Fruit fly (Drosophila melanogaster) whole organism, embryonic: ENCODE data around the gene CG17593.

Experiments used
- CG11093 ChIP-seq: fragments of 200-800 bp; sonication (Bioruptor generic); IDR thresholded peaks from 3 replicates; pipeline ENCODE4 v1.3.6; 2022; ENCODE audit warnings: missing biosample characterization, missing genetic modification characterization
- CG12769 ChIP-seq: fragments of 200-800 bp; sonication (Bioruptor generic); optimal IDR thresholded peaks from 2 replicates; lab custom pipeline; 2019; ENCODE audit warnings: missing biosample characterization, mild to moderate bottlenecking, missing genetic modification characterization, moderate library complexity
- CG13123 ChIP-seq: fragments of 200-800 bp; sonication (Bioruptor generic); optimal IDR thresholded peaks from 2 replicates; lab custom pipeline; 2016; ENCODE audit warnings: missing biosample characterization, missing genetic modification characterization
- CG15011 ChIP-seq: fragments of 200-800 bp; sonication (Bioruptor generic); optimal IDR thresholded peaks from 3 replicates; lab custom pipeline; 2018; ENCODE audit warnings: missing biosample characterization, mild to moderate bottlenecking, missing genetic modification characterization
- CG17612 ChIP-seq: fragments of 200-800 bp; sonication (Bioruptor generic); IDR thresholded peaks from 2 replicates; pipeline ENCODE4 v1.3.6; 2022; ENCODE audit warnings: missing biosample characterization, missing genetic modification characterization
- CG18599 ChIP-seq: fragments of 200-800 bp; sonication (Bioruptor generic); optimal IDR thresholded peaks from 3 replicates; lab custom pipeline; 2017; ENCODE audit warnings: missing biosample characterization, missing genetic modification characterization, mild to moderate bottlenecking, moderate library complexity, missing genetic modification reagents
- CG2116 ChIP-seq: fragments of 200-800 bp; sonication (Bioruptor generic); optimal IDR thresholded peaks from 3 replicates; lab custom pipeline; 2018; ENCODE audit warnings: missing biosample characterization, mild to moderate bottlenecking, missing genetic modification characterization
- CG2120 ChIP-seq: fragments of 200-800 bp; sonication (Bioruptor generic); optimal IDR thresholded peaks from 3 replicates; lab custom pipeline; 2016; ENCODE audit warnings: missing biosample characterization, missing genetic modification characterization
- CG2678 ChIP-seq: fragments of 200-800 bp; sonication (Bioruptor generic); optimal IDR thresholded peaks from 3 replicates; lab custom pipeline; 2019; ENCODE audit warnings: missing biosample characterization, mild to moderate bottlenecking, missing genetic modification characterization, moderate library complexity
- CG31224 ChIP-seq: fragments of 200-800 bp; sonication (Bioruptor generic); IDR thresholded peaks from 2 replicates; pipeline ENCODE4 v1.3.6; 2022; ENCODE audit warnings: missing biosample characterization, missing genetic modification characterization
- CG31365 ChIP-seq: fragments of 200-800 bp; sonication (Bioruptor generic); optimal IDR thresholded peaks from 2 replicates; lab custom pipeline; 2018; ENCODE audit warnings: missing biosample characterization, mild to moderate bottlenecking, missing genetic modification characterization
- CG31441 ChIP-seq: fragments of 200-800 bp; sonication (Bioruptor generic); IDR thresholded peaks from 2 replicates; pipeline ENCODE4 v1.3.6; 2022; ENCODE audit warnings: missing biosample characterization, missing genetic modification characterization
- CG42726 ChIP-seq: fragments of 200-800 bp; sonication (Bioruptor generic); IDR thresholded peaks from 2 replicates; pipeline ENCODE4 v1.3.6; 2022; ENCODE audit warnings: missing biosample characterization, missing genetic modification characterization; ENCODE audit not compliant: partially characterized antibody
- CG8089 ChIP-seq: fragments of 200-800 bp; sonication (Bioruptor generic); optimal IDR thresholded peaks from 3 replicates; lab custom pipeline; 2016; ENCODE audit warnings: missing biosample characterization, missing genetic modification characterization
- CG8290 ChIP-seq, 3 experiments: fragments of 200-800 bp; sonication (Bioruptor generic); optimal IDR thresholded peaks; 2 replicates each; lab custom pipeline; 2016 to 2019; ENCODE audit warnings: missing biosample characterization in 3 of 3, missing genetic modification characterization in 3 of 3, mild to moderate bottlenecking in 2 of 3, moderate library complexity in 1 of 3
- CTCF ChIP-seq: fragments of 200-800 bp; sonication (Bioruptor generic); optimal IDR thresholded peaks from 2 replicates; lab custom pipeline; 2017; ENCODE audit warnings: missing biosample characterization, mild to moderate bottlenecking, missing genetic modification characterization, moderate library complexity
- Camta ChIP-seq: fragments of 200-800 bp; sonication (Bioruptor generic); optimal IDR thresholded peaks from 2 replicates; lab custom pipeline; 2016; ENCODE audit warnings: missing biosample characterization, missing genetic modification characterization
- CoRest ChIP-seq: fragments of 200-800 bp; sonication (Bioruptor generic); optimal IDR thresholded peaks from 3 replicates; lab custom pipeline; 2018; ENCODE audit warnings: missing biosample characterization, mild to moderate bottlenecking, missing genetic modification characterization, moderate library complexity
- D19A ChIP-seq: fragments of 200-800 bp; optimal IDR thresholded peaks from 3 replicates; lab custom pipeline; 2019; ENCODE audit warnings: missing biosample characterization, mild to moderate bottlenecking, missing genetic modification characterization, moderate library complexity
- D19B ChIP-seq: fragments of 200-800 bp; sonication (Bioruptor generic); optimal IDR thresholded peaks from 2 replicates; lab custom pipeline; 2017; ENCODE audit warnings: missing biosample characterization, mild to moderate bottlenecking, missing genetic modification characterization
- Dll ChIP-seq: fragments of 200-800 bp; sonication (Bioruptor generic); IDR thresholded peaks from 4 replicates; pipeline ENCODE4 v1.3.6; 2022; ENCODE audit warnings: missing biosample characterization, missing genetic modification characterization; ENCODE audit not compliant: partially characterized antibody
- Dp ChIP-seq: fragments of 200-800 bp; sonication (Bioruptor generic); optimal IDR thresholded peaks from 2 replicates; lab custom pipeline; 2018; ENCODE audit warnings: missing biosample characterization, mild to moderate bottlenecking, missing genetic modification characterization, moderate library complexity
- MBD-R2 ChIP-seq: fragments of 200-800 bp; sonication (Bioruptor generic); IDR thresholded peaks from 2 replicates; pipeline ENCODE4 v1.3.6; 2022; ENCODE audit warnings: missing biosample characterization, missing genetic modification characterization
- NC2β ChIP-seq: fragments of 200-800 bp; sonication (Bioruptor generic); optimal IDR thresholded peaks from 2 replicates; lab custom pipeline; 2016; ENCODE audit warnings: missing biosample characterization, missing genetic modification characterization
- Nf-YA ChIP-seq: fragments of 200-800 bp; sonication (Bioruptor generic); IDR thresholded peaks from 2 replicates; pipeline ENCODE4 v1.3.6; 2022; ENCODE audit warnings: missing biosample characterization, missing genetic modification characterization
- Pdp1 ChIP-seq, 2 experiments: fragments of 200-800 bp; sonication (Bioruptor generic); optimal IDR thresholded peaks; 3 replicates each; lab custom pipeline; 2016; ENCODE audit warnings: missing biosample characterization in 2 of 2, missing genetic modification characterization in 2 of 2, mild to moderate bottlenecking in 1 of 2, moderate library complexity in 1 of 2
- Poxn ChIP-seq: fragments of 200-800 bp; sonication (Bioruptor generic); IDR thresholded peaks from 2 replicates; pipeline ENCODE4 v1.3.6; 2022; ENCODE audit warnings: missing biosample characterization, missing genetic modification characterization
- Side ChIP-seq: fragments of 200-800 bp; sonication (Bioruptor generic); optimal IDR thresholded peaks from 2 replicates; lab custom pipeline; 2016; ENCODE audit warnings: missing biosample characterization, missing genetic modification characterization
- Ssrp ChIP-seq: fragments of 200-800 bp; sonication (Bioruptor generic); optimal IDR thresholded peaks from 2 replicates; lab custom pipeline; 2018; ENCODE audit warnings: missing biosample characterization, mild to moderate bottlenecking, missing genetic modification characterization, moderate library complexity
- ab ChIP-seq: fragments of 200-800 bp; sonication (Bioruptor generic); optimal IDR thresholded peaks from 2 replicates; lab custom pipeline; 2016; ENCODE audit warnings: missing biosample characterization, missing genetic modification characterization
- ac ChIP-seq: fragments of 200-800 bp; sonication (Bioruptor generic); optimal IDR thresholded peaks from 3 replicates; lab custom pipeline; 2017; ENCODE audit warnings: missing biosample characterization, mild to moderate bottlenecking, missing genetic modification characterization
- ash1 ChIP-seq: fragments of 200-800 bp; sonication (Bioruptor generic); optimal IDR thresholded peaks from 2 replicates; lab custom pipeline; 2018; ENCODE audit warnings: missing biosample characterization, mild to moderate bottlenecking, missing genetic modification characterization
- cg ChIP-seq: fragments of 200-800 bp; sonication (Bioruptor generic); optimal IDR thresholded peaks from 3 replicates; lab custom pipeline; 2019; ENCODE audit warnings: missing biosample characterization, mild to moderate bottlenecking, missing genetic modification characterization, moderate library complexity
- chinmo ChIP-seq: fragments of 200-800 bp; sonication (Bioruptor generic); IDR thresholded peaks from 4 replicates; pipeline ENCODE4 v1.3.6; 2022; ENCODE audit warnings: missing biosample characterization, missing genetic modification characterization; ENCODE audit not compliant: partially characterized antibody
- da ChIP-seq: fragments of 200-800 bp; sonication (Bioruptor generic); optimal IDR thresholded peaks from 2 replicates; lab custom pipeline; 2016; ENCODE audit warnings: missing biosample characterization, missing genetic modification characterization
- dpn ChIP-seq, 2 experiments: fragments of 200-800 bp; sonication (Bioruptor generic); optimal IDR thresholded peaks; 3 replicates each; lab custom pipeline; 2016; ENCODE audit warnings: missing biosample characterization in 2 of 2, missing genetic modification characterization in 2 of 2
- dysf ChIP-seq: fragments of 200-800 bp; sonication (Bioruptor generic); IDR thresholded peaks from 3 replicates; pipeline ENCODE4 v1.3.6; 2022; ENCODE audit warnings: missing biosample characterization, missing genetic modification characterization
- ham ChIP-seq: fragments of 200-800 bp; sonication (Bioruptor generic); IDR thresholded peaks from 2 replicates; pipeline ENCODE4 v1.3.6; 2022; ENCODE audit warnings: missing biosample characterization, missing genetic modification characterization
- hb ChIP-seq: fragments of 200-800 bp; sonication (Bioruptor generic); IDR thresholded peaks from 3 replicates; pipeline ENCODE4 v1.3.6; 2022; ENCODE audit warnings: missing biosample characterization, missing genetic modification characterization; ENCODE audit not compliant: partially characterized antibody
- hth ChIP-seq: fragments of >200 bp; optimal IDR thresholded peaks from 2 replicates; lab custom pipeline; 2017; ENCODE audit warnings: inconsistent platforms
- inv ChIP-seq: fragments of 200-800 bp; sonication (Bioruptor generic); IDR thresholded peaks from 2 replicates; pipeline ENCODE4 v1.3.6; 2022; ENCODE audit warnings: missing biosample characterization, missing genetic modification characterization; ENCODE audit not compliant: partially characterized antibody
- kni ChIP-seq: fragments of 200-800 bp; sonication (Bioruptor generic); optimal IDR thresholded peaks from 3 replicates; lab custom pipeline; 2017; ENCODE audit warnings: mild to moderate bottlenecking, missing biosample characterization, missing genetic modification reagents, missing genetic modification characterization
- nerfin-1 ChIP-seq: fragments of 200-800 bp; sonication (Bioruptor generic); optimal IDR thresholded peaks from 3 replicates; lab custom pipeline; 2019; ENCODE audit warnings: missing biosample characterization, mild to moderate bottlenecking, missing genetic modification characterization, moderate library complexity
- pzg ChIP-seq: fragments of 200-800 bp; sonication (Bioruptor generic); optimal IDR thresholded peaks from 3 replicates; lab custom pipeline; 2018; ENCODE audit warnings: missing biosample characterization, mild to moderate bottlenecking, missing genetic modification characterization, moderate library complexity
- salm ChIP-seq: fragments of 200-800 bp; sonication (Bioruptor generic); optimal IDR thresholded peaks from 2 replicates; lab custom pipeline; 2018; ENCODE audit warnings: missing biosample characterization, mild to moderate bottlenecking, missing genetic modification characterization
- sima ChIP-seq: fragments of 200-800 bp; sonication (Bioruptor generic); optimal IDR thresholded peaks from 2 replicates; lab custom pipeline; 2016; ENCODE audit warnings: missing biosample characterization, missing genetic modification characterization
- sna ChIP-seq: fragments of 200-800 bp; sonication (Bioruptor generic); IDR thresholded peaks from 2 replicates; pipeline ENCODE4 v1.3.6; 2022; ENCODE audit warnings: missing biosample characterization, missing genetic modification characterization; ENCODE audit not compliant: partially characterized antibody
- sqz ChIP-seq: fragments of 200-800 bp; sonication (Bioruptor generic); optimal IDR thresholded peaks from 3 replicates; lab custom pipeline; 2018; ENCODE audit warnings: missing biosample characterization, mild to moderate bottlenecking, missing genetic modification characterization
- tna ChIP-seq: fragments of 200-800 bp; sonication (Bioruptor generic); IDR thresholded peaks from 2 replicates; pipeline ENCODE4 v1.3.6; 2022; ENCODE audit warnings: missing biosample characterization, missing genetic modification characterization; ENCODE audit not compliant: partially characterized antibody
- vvl ChIP-seq: fragments of 200-800 bp; sonication (Bioruptor generic); IDR thresholded peaks from 2 replicates; pipeline ENCODE4 v1.3.6; 2022; ENCODE audit warnings: missing biosample characterization, missing genetic modification characterization

The CG17593 gene

dm6 chr2L:3530186-3530832 is 15.6 kb downstream of the CG17593 start, which contains the start of the genes Spindly and IFT57 (continued):
- no peak for TF ChIP-seq ham (GFP tag; lab: Robert Waterston, UW)
- TF ChIP-seq CG17612 (GFP tag; lab: Robert Waterston, UW), result no peak
- no peak for TF ChIP-seq dpn (GFP tag; optimal IDR thresholded peaks at IDR 0.05; lab: Kevin White, UChicago)
- TF ChIP-seq CG2116 (GFP tag; lab: Kevin White, UChicago), result peak; percentile 59
- TF ChIP-seq sna (GFP tag; lab: Robert Waterston, UW), result no peak; the same call in 1 of the 2 replicates
- no peak for TF ChIP-seq CG31441 (GFP tag; lab: Robert Waterston, UW)
- peak; percentile 9 for TF ChIP-seq CoRest (tag; lab: Kevin White, UChicago)
- no peak for TF ChIP-seq sima (GFP tag; lab: Kevin White, UChicago)
- no peak for TF ChIP-seq CG8089
- TF ChIP-seq sqz (GFP tag; lab: Kevin White, UChicago), result peak; percentile 58
- TF ChIP-seq CG2120, result no peak
- TF ChIP-seq Dll, result peak; percentile 75
- no peak for TF ChIP-seq vvl (GFP tag; lab: Robert Waterston, UW)
- peak; percentile 95 for TF ChIP-seq CTCF (GFP tag; lab: Kevin White, UChicago)
- TF ChIP-seq Ssrp (tag; lab: Kevin White, UChicago), result no peak
- no peak for TF ChIP-seq NC2β
- no peak for TF ChIP-seq D19A (tag; lab: Kevin White, UChicago)
- TF ChIP-seq CG42726 (GFP tag; lab: Robert Waterston, UW), result no peak
- peak; percentile 33 for TF ChIP-seq pzg
- no peak for TF ChIP-seq CG18599 (GFP tag; lab: Kevin White, UChicago)
- 0 out of 2 replicates have a peak, but pooled peaks have one; percentile 13 for TF ChIP-seq tna (GFP tag; lab: Robert Waterston, UW)
- peak; percentile 90 for TF ChIP-seq Dp
- no peak for TF ChIP-seq ac
- TF ChIP-seq CG31224 (GFP tag; lab: Robert Waterston, UW), result no peak
- no peak for TF ChIP-seq cg (GFP tag; lab: Kevin White, UChicago)
- TF ChIP-seq Camta (GFP tag; lab: Kevin White, UChicago), result no peak
- no peak for TF ChIP-seq CG11093
- no peak for TF ChIP-seq dysf (GFP tag; lab: Robert Waterston, UW)
- TF ChIP-seq Pdp1 (GFP tag; optimal IDR thresholded peaks at IDR 0.05; lab: Kevin White, UChicago), result no peak
- no peak for TF ChIP-seq CG15011
- no peak for TF ChIP-seq hth (lab: Kevin White, UChicago)
- no peak for TF ChIP-seq salm (tag; lab: Kevin White, UChicago)
- TF ChIP-seq CG13123 (GFP tag; lab: Kevin White, UChicago), result no peak
- TF ChIP-seq CG2678 (tag; lab: Kevin White, UChicago), result no peak
- TF ChIP-seq chinmo (GFP tag; lab: Robert Waterston, UW), result peak; percentile 62; the same call in 1 of the 4 replicates
- no peak for TF ChIP-seq ab (GFP tag; lab: Kevin White, UChicago)
- TF ChIP-seq CG31365 (tag; lab: Kevin White, UChicago), result no peak
- TF ChIP-seq CG8290 (GFP tag; optimal IDR thresholded peaks at IDR 0.05; lab: Kevin White, UChicago), result no peak
- no peak for TF ChIP-seq CG8290 (tag; optimal IDR thresholded peaks at IDR 0.05; lab: Kevin White, UChicago)
- no peak for TF ChIP-seq Side (GFP tag; lab: Kevin White, UChicago)
- no peak for TF ChIP-seq hb
- no peak for TF ChIP-seq nerfin-1 (tag; lab: Kevin White, UChicago)
- TF ChIP-seq kni (GFP tag; lab: Kevin White, UChicago), result no peak
- peak; percentile 50 for TF ChIP-seq MBD-R2 (GFP tag; lab: Robert Waterston, UW)
- TF ChIP-seq ash1 (GFP tag; lab: Kevin White, UChicago), result no peak
- TF ChIP-seq CG12769 (tag; lab: Kevin White, UChicago), result no peak
- TF ChIP-seq Nf-YA (GFP tag; lab: Robert Waterston, UW), result no peak
- TF ChIP-seq Poxn (GFP tag; lab: Robert Waterston, UW), result no peak
- no peak for TF ChIP-seq da (GFP tag; lab: Kevin White, UChicago)
- TF ChIP-seq D19B (GFP tag; lab: Kevin White, UChicago), result no peak
- no peak; the same call in 1 of the 2 replicates for TF ChIP-seq inv (GFP tag; lab: Robert Waterston, UW)
